Fruit fly (Drosophila melanogaster) whole organism, embryonic: ENCODE data around the gene MAGE.

Source experiments
- CG11247 ChIP-seq: fragments of 200-800 bp; sonication (Bioruptor generic); IDR thresholded peaks from 2 replicates; pipeline ENCODE4 v1.3.6; 2022; ENCODE audit warnings: missing biosample characterization, missing genetic modification characterization
- CG12071 ChIP-seq: fragments of 200-800 bp; sonication (Bioruptor generic); optimal IDR thresholded peaks from 3 replicates; lab custom pipeline; 2018; ENCODE audit warnings: missing biosample characterization, mild to moderate bottlenecking, missing genetic modification characterization
- CG13624 ChIP-seq: fragments of 200-800 bp; sonication (Bioruptor generic); optimal IDR thresholded peaks from 2 replicates; lab custom pipeline; 2016; ENCODE audit warnings: missing biosample characterization, missing genetic modification characterization
- CG15073 ChIP-seq: fragments of 200-800 bp; sonication (Bioruptor generic); optimal IDR thresholded peaks from 2 replicates; lab custom pipeline; 2016; ENCODE audit warnings: missing biosample characterization, missing genetic modification characterization
- CG1529 ChIP-seq: fragments of 200-800 bp; sonication (Bioruptor generic); optimal IDR thresholded peaks from 3 replicates; lab custom pipeline; 2018; ENCODE audit warnings: missing biosample characterization, missing genetic modification characterization
- CG15514 ChIP-seq: fragments of 200-800 bp; sonication (Bioruptor generic); optimal IDR thresholded peaks from 3 replicates; lab custom pipeline; 2017; ENCODE audit warnings: missing biosample characterization, missing genetic modification characterization, mild to moderate bottlenecking, moderate library complexity, missing genetic modification reagents
- CG18599 ChIP-seq: fragments of 200-800 bp; sonication (Bioruptor generic); optimal IDR thresholded peaks from 3 replicates; lab custom pipeline; 2017; ENCODE audit warnings: missing biosample characterization, missing genetic modification characterization, mild to moderate bottlenecking, moderate library complexity, missing genetic modification reagents
- CG2712 ChIP-seq: fragments of 200-800 bp; optimal IDR thresholded peaks from 3 replicates; lab custom pipeline; 2019; ENCODE audit warnings: missing biosample characterization, mild to moderate bottlenecking, missing genetic modification characterization, moderate library complexity
- CG30431 ChIP-seq: fragments of 200-800 bp; sonication (Bioruptor generic); optimal IDR thresholded peaks from 2 replicates; lab custom pipeline; 2017; ENCODE audit warnings: missing biosample characterization, missing genetic modification characterization
- CG3726 ChIP-seq: fragments of 200-800 bp; sonication (Bioruptor generic); IDR thresholded peaks from 3 replicates; pipeline ENCODE4, ENCODE4 v1.3.6; 2022; ENCODE audit warnings: missing biosample characterization, missing genetic modification characterization
- CG42726 ChIP-seq: fragments of 200-800 bp; sonication (Bioruptor generic); IDR thresholded peaks from 2 replicates; pipeline ENCODE4 v1.3.6; 2022; ENCODE audit warnings: missing biosample characterization, missing genetic modification characterization; ENCODE audit not compliant: partially characterized antibody
- CG4328 ChIP-seq: fragments of 200-800 bp; sonication (Bioruptor generic); optimal IDR thresholded peaks from 3 replicates; lab custom pipeline; 2017; ENCODE audit warnings: missing biosample characterization, missing genetic modification reagents, missing genetic modification characterization
- CG4854 ChIP-seq: fragments of 200-800 bp; sonication (Bioruptor generic); optimal IDR thresholded peaks from 2 replicates; lab custom pipeline; 2016; ENCODE audit warnings: missing biosample characterization, missing genetic modification characterization, inconsistent platforms
- CG6654 ChIP-seq: fragments of 200-800 bp; sonication (Bioruptor generic); optimal IDR thresholded peaks from 2 replicates; lab custom pipeline; 2017; ENCODE audit warnings: missing biosample characterization, mild to moderate bottlenecking, missing genetic modification characterization
- CG8290 ChIP-seq, 3 experiments: fragments of 200-800 bp; sonication (Bioruptor generic); optimal IDR thresholded peaks; 2 replicates each; lab custom pipeline; 2016 to 2019; ENCODE audit warnings: missing biosample characterization in 3 of 3, missing genetic modification characterization in 3 of 3, mild to moderate bottlenecking in 2 of 3, moderate library complexity in 1 of 3
- CG9797 ChIP-seq: fragments of 200-800 bp; sonication (Bioruptor generic); optimal IDR thresholded peaks from 3 replicates; lab custom pipeline; 2018; ENCODE audit warnings: missing biosample characterization, mild to moderate bottlenecking, missing genetic modification characterization
- Camta ChIP-seq: fragments of 200-800 bp; sonication (Bioruptor generic); optimal IDR thresholded peaks from 2 replicates; lab custom pipeline; 2016; ENCODE audit warnings: missing biosample characterization, missing genetic modification characterization
- CoRest ChIP-seq: fragments of 200-800 bp; sonication (Bioruptor generic); optimal IDR thresholded peaks from 3 replicates; lab custom pipeline; 2018; ENCODE audit warnings: missing biosample characterization, mild to moderate bottlenecking, missing genetic modification characterization, moderate library complexity
- ERR ChIP-seq: fragments of 200-800 bp; sonication (Bioruptor generic); optimal IDR thresholded peaks from 2 replicates; lab custom pipeline; 2016; ENCODE audit warnings: missing biosample characterization, missing genetic modification characterization
- Fer3 ChIP-seq: fragments of 200-800 bp; sonication (Bioruptor generic); optimal IDR thresholded peaks from 2 replicates; lab custom pipeline; 2018; ENCODE audit warnings: missing biosample characterization, mild to moderate bottlenecking, missing genetic modification characterization, moderate library complexity
- HLH54F ChIP-seq: fragments of 200-800 bp; sonication (Bioruptor generic); optimal IDR thresholded peaks from 3 replicates; lab custom pipeline; 2016; ENCODE audit warnings: missing biosample characterization, missing genetic modification characterization
- MESR4 ChIP-seq: fragments of 200-800 bp; sonication (Bioruptor generic); optimal IDR thresholded peaks from 2 replicates; lab custom pipeline; 2018; ENCODE audit warnings: missing biosample characterization, mild to moderate bottlenecking, missing genetic modification characterization, moderate library complexity
- Meics ChIP-seq: fragments of 200-800 bp; sonication (Bioruptor generic); optimal IDR thresholded peaks from 2 replicates; lab custom pipeline; 2017; ENCODE audit warnings: missing biosample characterization, mild to moderate bottlenecking, missing genetic modification characterization
- NfI ChIP-seq: fragments of 200-800 bp; sonication (Bioruptor generic); optimal IDR thresholded peaks from 3 replicates; lab custom pipeline; 2018; ENCODE audit warnings: missing biosample characterization, mild to moderate bottlenecking, missing genetic modification characterization, moderate library complexity
- Oli ChIP-seq: fragments of 200-800 bp; sonication (Bioruptor generic); optimal IDR thresholded peaks from 2 replicates; lab custom pipeline; 2018; ENCODE audit warnings: missing biosample characterization, mild to moderate bottlenecking, missing genetic modification characterization, moderate library complexity
- Poxn ChIP-seq: fragments of 200-800 bp; sonication (Bioruptor generic); IDR thresholded peaks from 2 replicates; pipeline ENCODE4 v1.3.6; 2022; ENCODE audit warnings: missing biosample characterization, missing genetic modification characterization
- Rfx ChIP-seq: fragments of 200-800 bp; sonication (Bioruptor generic); IDR thresholded peaks from 2 replicates; pipeline ENCODE4 v1.3.6; 2022; ENCODE audit warnings: missing biosample characterization, missing genetic modification characterization
- Scr ChIP-seq: fragments of 200-800 bp; sonication (Bioruptor generic); IDR thresholded peaks from 2 replicates; pipeline ENCODE4 v1.3.6; 2022; ENCODE audit warnings: missing biosample characterization, missing genetic modification characterization; ENCODE audit not compliant: partially characterized antibody
- Side ChIP-seq: fragments of 200-800 bp; sonication (Bioruptor generic); optimal IDR thresholded peaks from 2 replicates; lab custom pipeline; 2016; ENCODE audit warnings: missing biosample characterization, missing genetic modification characterization
- Six4 ChIP-seq: fragments of 200-800 bp; sonication (Bioruptor generic); optimal IDR thresholded peaks from 2 replicates; lab custom pipeline; 2016; ENCODE audit warnings: missing biosample characterization, missing genetic modification characterization
- corto ChIP-seq: fragments of 200-800 bp; sonication (Bioruptor generic); optimal IDR thresholded peaks from 2 replicates; lab custom pipeline; 2016; ENCODE audit warnings: missing biosample characterization, mild to moderate bottlenecking, missing genetic modification characterization, moderate library complexity
- disco-r ChIP-seq: fragments of 200-800 bp; sonication (Bioruptor generic); optimal IDR thresholded peaks from 2 replicates; lab custom pipeline; 2016; ENCODE audit warnings: missing biosample characterization, missing genetic modification characterization
- esg ChIP-seq: fragments of 200-800 bp; sonication (Bioruptor generic); conservative IDR thresholded peaks from 2 replicates; pipeline ENCODE4 v1.3.6; 2022; ENCODE audit warnings: missing biosample characterization, missing genetic modification characterization
- hkb ChIP-seq, 2 experiments: fragments of 200-800 bp in 1 of 2; fragments of >200 bp in 1 of 2; sonication (Bioruptor generic) in 1 of 2; IDR thresholded peaks in 1 of 2; optimal IDR thresholded peaks in 1 of 2; 2 replicates each; pipeline versions ENCODE4 v1.3.6 to Lab custom; 2017 to 2022; ENCODE audit warnings: missing biosample characterization in 1 of 2, missing genetic modification characterization in 1 of 2
- lab ChIP-seq: fragments of 200-800 bp; sonication (Bioruptor generic); optimal IDR thresholded peaks from 3 replicates; lab custom pipeline; 2017; ENCODE audit warnings: missing biosample characterization, missing genetic modification characterization, mild to moderate bottlenecking, moderate library complexity, missing genetic modification reagents
- nom ChIP-seq: fragments of 200-800 bp; sonication (Bioruptor generic); optimal IDR thresholded peaks from 2 replicates; lab custom pipeline; 2017; ENCODE audit warnings: missing biosample characterization, missing genetic modification characterization, mild to moderate bottlenecking, moderate library complexity, missing genetic modification reagents
- pan ChIP-seq, 4 experiments: fragments of >200 bp in 3 of 4; fragments of 200-800 bp in 1 of 4; sonication (Bioruptor generic) in 1 of 4; optimal IDR thresholded peaks in 3 of 4; IDR thresholded peaks in 1 of 4; 2 replicates each; pipeline versions ENCODE4 v1.3.6 to Lab custom; 2017 to 2022; ENCODE audit warnings: missing biosample characterization in 2 of 4, missing genetic modification characterization in 2 of 4, mixed read lengths in 1 of 4
- pnt ChIP-seq: fragments of 200-800 bp; sonication (Bioruptor generic); optimal IDR thresholded peaks from 3 replicates; lab custom pipeline; 2016; ENCODE audit warnings: missing biosample characterization, missing genetic modification characterization
- prd ChIP-seq, 3 experiments: fragments of >200 bp in 2 of 3; fragments of 200-800 bp in 1 of 3; sonication (Bioruptor generic) in 1 of 3; optimal IDR thresholded peaks in 2 of 3; IDR thresholded peaks in 1 of 3; 2 replicates in 2 of 3; 3 replicates in 1 of 3; pipeline versions ENCODE4 v1.3.6 to Lab custom; 2017 to 2022; ENCODE audit warnings: missing biosample characterization in 1 of 3, missing genetic modification characterization in 1 of 3
- run ChIP-seq: fragments of 200-800 bp; sonication (Bioruptor generic); optimal IDR thresholded peaks from 3 replicates; lab custom pipeline; 2018; ENCODE audit warnings: missing biosample characterization, mild to moderate bottlenecking, missing genetic modification characterization
- sens ChIP-seq: fragments of 200-800 bp; sonication (Bioruptor generic); peaks from one replicate; lab custom pipeline; 2016; ENCODE audit warnings: missing biosample characterization, missing genetic modification characterization
- sens-2 ChIP-seq: fragments of 200-800 bp; sonication (Bioruptor generic); IDR thresholded peaks from 2 replicates; pipeline ENCODE4 v1.3.6; 2022; ENCODE audit warnings: missing biosample characterization, missing genetic modification characterization
- vnd ChIP-seq: fragments of 200-800 bp; sonication (Bioruptor generic); IDR thresholded peaks from 3 replicates; pipeline ENCODE4 v1.3.6; 2022; ENCODE audit warnings: missing biosample characterization, missing genetic modification characterization; ENCODE audit not compliant: partially characterized antibody
- wdn ChIP-seq: fragments of 200-800 bp; sonication (Bioruptor generic); IDR thresholded peaks from 2 replicates; pipeline ENCODE4 v1.3.6; 2022; ENCODE audit warnings: missing biosample characterization, missing genetic modification characterization
- zfh1 ChIP-seq: fragments of 200-800 bp; sonication (Bioruptor generic); IDR thresholded peaks from 3 replicates; pipeline ENCODE4 v1.3.6; 2022; ENCODE audit warnings: missing biosample characterization, missing genetic modification characterization

The MAGE gene

DNA sequence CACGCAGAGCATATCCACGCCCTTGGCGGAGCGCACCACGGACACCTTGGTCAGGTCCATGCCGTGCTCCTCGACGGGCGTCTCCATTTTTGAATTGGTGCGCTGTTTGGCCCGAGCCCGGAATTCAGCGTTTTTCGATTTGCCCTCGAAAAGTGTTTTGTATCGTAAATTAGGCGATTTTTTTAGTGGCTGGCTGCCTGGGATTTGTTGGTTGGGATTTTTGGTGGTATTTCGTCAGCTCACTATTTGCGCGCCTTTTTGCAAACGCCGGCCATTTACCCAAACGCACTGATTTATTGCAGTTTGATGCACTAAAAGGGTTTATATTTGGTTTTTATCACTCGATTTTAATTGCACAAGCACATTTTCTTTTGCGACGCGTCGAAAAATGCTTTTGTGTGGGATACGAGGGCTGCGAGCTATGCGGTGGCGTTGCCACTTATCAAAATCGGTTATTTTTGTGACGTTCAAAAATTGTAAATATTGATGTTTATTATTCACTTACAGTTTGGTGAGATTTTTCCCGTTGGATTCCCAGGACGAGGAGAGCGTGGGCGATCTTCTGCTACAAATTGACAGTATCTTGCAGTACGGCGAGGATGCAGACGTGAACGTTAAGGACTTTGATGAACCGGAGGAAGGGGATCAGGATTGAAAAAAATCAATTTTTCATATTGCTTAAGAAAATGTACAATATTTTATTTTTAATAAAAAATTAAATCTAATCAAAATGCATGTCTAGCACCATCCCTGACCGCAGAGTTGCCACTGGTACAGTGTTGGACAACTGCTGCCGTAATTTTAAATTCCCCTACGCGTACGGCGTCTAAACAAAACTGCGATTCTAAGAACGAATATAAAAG lies 4.2 kb downstream of the MAGE start, which contains the start of the genes gfzf and Sas-4 (continued):
- no peak for TF ChIP-seq prd (optimal IDR thresholded peaks at IDR 0.05; lab: Kevin White, UChicago)
- TF ChIP-seq prd (GFP tag; IDR thresholded peaks at IDR 0.05; lab: Robert Waterston, UW): peak; percentile 71; the same call in 2 of the 3 replicates
- TF ChIP-seq CoRest (tag; lab: Kevin White, UChicago): peak; percentile 77
- TF ChIP-seq sens-2 (GFP tag; lab: Robert Waterston, UW): 0 out of 2 replicates have a peak, but pooled peaks have one; percentile 35
- TF ChIP-seq CG2712: peak; percentile 63
- no peak for TF ChIP-seq CG18599
- no peak for TF ChIP-seq run
- no peak for TF ChIP-seq CG1529 (GFP tag; lab: Kevin White, UChicago)
- TF ChIP-seq sens (GFP tag; lab: Kevin White, UChicago): peak; percentile 91
- TF ChIP-seq Six4 (GFP tag; lab: Kevin White, UChicago): peak; percentile 38
- TF ChIP-seq CG13624 (GFP tag; lab: Kevin White, UChicago): peak; percentile 3
- TF ChIP-seq Scr (GFP tag; lab: Robert Waterston, UW): no peak
- TF ChIP-seq Camta: peak; percentile 22
- TF ChIP-seq CG15514 (GFP tag; lab: Kevin White, UChicago): peak; percentile 47
- peak; percentile 43 for TF ChIP-seq CG9797 (GFP tag; lab: Kevin White, UChicago)
- peak; percentile 51 for TF ChIP-seq Meics (GFP tag; lab: Kevin White, UChicago)
- TF ChIP-seq CG3726: peak; percentile 55; the same call in 2 of the 3 replicates
- TF ChIP-seq wdn (GFP tag; lab: Robert Waterston, UW): peak; percentile 39; the same call in 1 of the 2 replicates
- TF ChIP-seq nom: peak; percentile 7
- peak; percentile 57 for TF ChIP-seq HLH54F (GFP tag; lab: Kevin White, UChicago)
- peak; percentile 45 for TF ChIP-seq CG4328
- TF ChIP-seq disco-r: no peak
- TF ChIP-seq MESR4 (GFP tag; lab: Kevin White, UChicago): peak; percentile 34
- no peak for TF ChIP-seq vnd (GFP tag; lab: Robert Waterston, UW)
- TF ChIP-seq Poxn: 0 out of 2 replicates have a peak, but pooled peaks have one; percentile 18
- peak; percentile 69 for TF ChIP-seq Rfx (GFP tag; lab: Robert Waterston, UW)
- peak; percentile 63 for TF ChIP-seq NfI (GFP tag; lab: Kevin White, UChicago)
- TF ChIP-seq Fer3 (tag; lab: Kevin White, UChicago): peak; percentile 28
- TF ChIP-seq CG30431 (GFP tag; lab: Kevin White, UChicago): peak; percentile 56
- peak; percentile 47 for TF ChIP-seq Oli
- TF ChIP-seq CG4854 (GFP tag; lab: Kevin White, UChicago): no peak
- TF ChIP-seq corto: no peak
- no peak for TF ChIP-seq CG15073 (GFP tag; lab: Kevin White, UChicago)
- TF ChIP-seq CG11247: peak; percentile 36; the same call in 1 of the 2 replicates
- no peak for TF ChIP-seq hkb (optimal IDR thresholded peaks at IDR 0.05; lab: Kevin White, UChicago)
- TF ChIP-seq hkb (GFP tag; IDR thresholded peaks at IDR 0.05; lab: Robert Waterston, UW): peak; percentile 48; the same call in 1 of the 2 replicates
- no peak for TF ChIP-seq CG42726 (GFP tag; lab: Robert Waterston, UW)
- TF ChIP-seq lab (GFP tag; lab: Kevin White, UChicago): peak; percentile 41
- no peak for TF ChIP-seq CG8290 (GFP tag; optimal IDR thresholded peaks at IDR 0.05; lab: Kevin White, UChicago)
- no peak for TF ChIP-seq CG8290 (tag; optimal IDR thresholded peaks at IDR 0.05; lab: Kevin White, UChicago)
- no peak for TF ChIP-seq ERR (GFP tag; lab: Kevin White, UChicago)
- peak; percentile 39 for TF ChIP-seq Side (GFP tag; lab: Kevin White, UChicago)
- TF ChIP-seq pan (optimal IDR thresholded peaks at IDR 0.05; lab: Kevin White, UChicago): no peak
- peak in 1 of 2 experiments; percentile 64 for TF ChIP-seq pan (GFP tag; optimal IDR thresholded peaks at IDR 0.05 in 1 of 2, IDR thresholded peaks at IDR 0.05 in 1 of 2)
- peak; percentile 47 for TF ChIP-seq CG6654 (GFP tag; lab: Kevin White, UChicago)
- peak; percentile 74 for TF ChIP-seq esg
- no peak for TF ChIP-seq CG12071 (GFP tag; lab: Kevin White, UChicago)
- TF ChIP-seq pnt: peak; percentile 53
- TF ChIP-seq zfh1 (GFP tag; lab: Robert Waterston, UW): peak; percentile 70; the same call in 2 of the 3 replicates
